Worm (Caenorhabditis elegans) whole organism, midembryonic: ENCODE results near the gene C18G1.8.

Source experiments
- cog-1 ChIP-seq: sonication (generic microtip); optimal IDR thresholded peaks from 2 replicates; lab custom pipeline; 2016; ENCODE audit warnings: missing genetic modification characterization, missing compliant biosample characterization
- flt-1 ChIP-seq: fragments of 200-800 bp; sonication (Bioruptor generic); IDR thresholded peaks from 2 replicates; pipeline ENCODE4 v1.3.6; 2022; ENCODE audit warnings: missing genetic modification characterization, missing compliant biosample characterization
- med-1 ChIP-seq: sonication (generic microtip); optimal IDR thresholded peaks from 2 replicates; lab custom pipeline; 2017; ENCODE audit warnings: missing genetic modification characterization, mild to moderate bottlenecking, missing compliant biosample characterization, antibody characterized with exemption, missing genetic modification reagents; ENCODE audit not compliant: insufficient read depth
- ref-1 ChIP-seq: fragments of 200-800 bp; sonication (Bioruptor generic); conservative IDR thresholded peaks from 2 replicates; pipeline ENCODE4 v1.3.6; 2022; ENCODE audit warnings: missing genetic modification reagents, missing genetic modification characterization, missing compliant biosample characterization
- tab-1 ChIP-seq: fragments of 200-800 bp; sonication (Bioruptor generic); IDR thresholded peaks from 2 replicates; pipeline ENCODE4 v1.3.6; 2022; ENCODE audit warnings: missing genetic modification characterization, missing compliant biosample characterization
- ztf-23 ChIP-seq: fragments of 200-800 bp; sonication (Bioruptor generic); IDR thresholded peaks from 2 replicates; pipeline ENCODE4 v1.3.6; 2022; ENCODE audit warnings: missing genetic modification reagents, missing genetic modification characterization, missing compliant biosample characterization
- ztf-29 ChIP-seq: fragments of 200-800 bp; sonication (Bioruptor generic); IDR thresholded peaks from 2 replicates; pipeline ENCODE4 v1.3.6; 2022; ENCODE audit warnings: missing genetic modification reagents, missing genetic modification characterization, missing compliant biosample characterization

DNA sequence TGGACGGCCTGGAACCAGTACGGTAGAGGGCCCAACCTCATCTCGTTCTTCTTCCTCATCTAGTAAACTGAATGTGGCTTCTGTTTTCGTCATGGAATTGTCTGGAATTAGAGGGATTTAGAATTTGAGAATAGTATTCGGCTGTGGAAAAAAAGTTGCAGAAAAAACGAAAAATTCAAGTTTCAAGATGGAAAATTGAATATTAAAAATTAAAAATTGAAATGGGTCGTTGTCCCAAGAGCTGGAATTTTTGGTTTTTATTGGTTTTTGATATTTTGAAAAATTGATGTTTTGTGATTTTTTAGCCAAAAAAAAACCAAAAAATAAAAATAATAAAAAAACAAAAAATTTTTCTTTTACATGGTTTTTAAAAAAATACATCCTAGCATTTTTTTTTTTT is 39.4 kb upstream of the C18G1.8 start, which contains the start of gene R02F11.3:
- TF ChIP-seq flt-1 (no peak), ztf-23 (GFP tag; lab: Robert Waterston, UW) (no peak), med-1 (GFP tag; lab: Kevin White, UChicago) (no peak), ztf-29 (GFP tag; lab: Robert Waterston, UW) (no peak), cog-1 (tag; lab: Kevin White, UChicago) (no peak), tab-1 (GFP tag; lab: Robert Waterston, UW) (no peak), ref-1 (no peak)
